Worm (Caenorhabditis elegans) whole organism, young adult: Measurements from ENCODE around the gene C27D8.1.

ENCODE experiments used
- B0336.3 ChIP-seq: fragments of 200-800 bp; sonication (Bioruptor generic); IDR thresholded peaks from 2 replicates; pipeline ENCODE4 v1.3.6; 2022; ENCODE audit warnings: missing genetic modification characterization, missing compliant biosample characterization
- F23B12.7 ChIP-seq: sonication (generic microtip); optimal IDR thresholded peaks from 2 replicates; lab custom pipeline; 2017; ENCODE audit warnings: missing genetic modification characterization, mild to moderate bottlenecking, missing compliant biosample characterization, antibody characterized with exemption, moderate library complexity; ENCODE audit not compliant: insufficient read depth
- F33H1.4 ChIP-seq: fragments of 200-800 bp; sonication (Bioruptor generic); IDR thresholded peaks from 2 replicates; pipeline ENCODE4 v1.3.6; 2022; ENCODE audit warnings: missing genetic modification reagents, missing genetic modification characterization, missing compliant biosample characterization
- F37B4.10 ChIP-seq: fragments of 200-800 bp; sonication (Bioruptor generic); IDR thresholded peaks from 2 replicates; pipeline ENCODE4 v1.3.6; 2022; ENCODE audit warnings: missing genetic modification characterization, missing compliant biosample characterization
- F49E8.2 ChIP-seq: sonication (generic microtip); optimal IDR thresholded peaks from 3 replicates; lab custom pipeline; 2017; ENCODE audit warnings: missing genetic modification characterization, mild to moderate bottlenecking, missing compliant biosample characterization, antibody characterized with exemption, moderate library complexity; ENCODE audit not compliant: insufficient read depth
- F57C9.4 ChIP-seq: sonication (generic microtip); optimal IDR thresholded peaks from 2 replicates; lab custom pipeline; 2017; ENCODE audit warnings: mild to moderate bottlenecking, missing genetic modification characterization, missing compliant biosample characterization
- Y67H2A.10 ChIP-seq: fragments of 200-800 bp; sonication (Bioruptor generic); conservative IDR thresholded peaks from 2 replicates; pipeline ENCODE4 v1.3.6; 2022; ENCODE audit warnings: missing genetic modification reagents, missing genetic modification characterization, missing compliant biosample characterization
- ama-1 ChIP-seq, 3 experiments: fragments of 150-350 bp in 1 of 3; sonication (generic microtip) in 2 of 3; optimal IDR thresholded peaks; 2 replicates each; lab custom pipeline; 2014 to 2018; ENCODE audit warnings: missing biosample characterization in 2 of 3, missing genetic modification characterization in 2 of 3, missing genetic modification reagents in 2 of 3
- attf-5 ChIP-seq: fragments of 200-800 bp; sonication (Bioruptor generic); optimal IDR thresholded peaks from 2 replicates; lab custom pipeline; 2018; ENCODE audit warnings: mild to moderate bottlenecking, missing genetic modification characterization, missing compliant biosample characterization
- cebp-1 ChIP-seq, 2 experiments: fragments of 200-800 bp in 1 of 2; sonication (Bioruptor generic) in 1 of 2; sonication (generic microtip) in 1 of 2; IDR thresholded peaks in 1 of 2; optimal IDR thresholded peaks in 1 of 2; 2 replicates each; pipeline versions ENCODE4 v1.3.6 to Lab custom; 2017 to 2022; ENCODE audit warnings: missing compliant biosample characterization in 2 of 2, missing genetic modification characterization in 2 of 2, mild to moderate bottlenecking in 1 of 2, missing genetic modification reagents in 1 of 2, moderate library complexity in 1 of 2
- ceh-27 ChIP-seq: fragments of 200-800 bp; sonication (Bioruptor generic); optimal IDR thresholded peaks from 2 replicates; lab custom pipeline; 2018; ENCODE audit warnings: mild to moderate bottlenecking, missing genetic modification characterization, moderate library complexity, missing compliant biosample characterization
- ceh-40 ChIP-seq: fragments of 200-800 bp; sonication (Bioruptor generic); IDR thresholded peaks from 2 replicates; pipeline ENCODE4 v1.3.6; 2022; ENCODE audit warnings: missing genetic modification characterization, missing compliant biosample characterization
- ceh-58 ChIP-seq: fragments of 200-800 bp; sonication (Bioruptor generic); IDR thresholded peaks from 2 replicates; pipeline ENCODE4 v1.3.6; 2022; ENCODE audit warnings: missing genetic modification characterization, missing compliant biosample characterization
- ceh-79 ChIP-seq: sonication (generic microtip); optimal IDR thresholded peaks from 2 replicates; lab custom pipeline; 2017; ENCODE audit warnings: mild to moderate bottlenecking, missing genetic modification characterization, missing compliant biosample characterization
- ceh-91 ChIP-seq: fragments of 200-800 bp; sonication (Bioruptor generic); IDR thresholded peaks from 2 replicates; pipeline ENCODE4 v1.3.6; 2022; ENCODE audit warnings: missing genetic modification reagents, missing genetic modification characterization, missing compliant biosample characterization
- chd-7 ChIP-seq: sonication (generic microtip); optimal IDR thresholded peaks from 2 replicates; lab custom pipeline; 2016; ENCODE audit warnings: mild to moderate bottlenecking, missing genetic modification characterization, moderate library complexity, missing compliant biosample characterization
- dpl-1 ChIP-seq: fragments of 150-350 bp; optimal IDR thresholded peaks from 2 replicates; lab custom pipeline; 2014; ENCODE audit warnings: missing biosample characterization, missing genetic modification reagents, missing genetic modification characterization
- efl-1 ChIP-seq: fragments of 150-350 bp; optimal IDR thresholded peaks from 2 replicates; lab custom pipeline; 2014; ENCODE audit warnings: missing biosample characterization, missing genetic modification reagents, missing genetic modification characterization
- ekl-4 ChIP-seq: fragments of 200-800 bp; sonication (Bioruptor generic); IDR thresholded peaks from 2 replicates; pipeline ENCODE4 v1.3.6; 2022; ENCODE audit warnings: missing genetic modification reagents, missing genetic modification characterization, missing compliant biosample characterization
- gei-17 ChIP-seq: fragments of 200-800 bp; sonication (Bioruptor generic); optimal IDR thresholded peaks from 2 replicates; lab custom pipeline; 2018; ENCODE audit warnings: mild to moderate bottlenecking, missing genetic modification characterization, missing compliant biosample characterization
- hmg-1.2 ChIP-seq: fragments of 200-800 bp; sonication (Bioruptor generic); IDR thresholded peaks from 2 replicates; pipeline ENCODE4 v1.3.6; 2022; ENCODE audit warnings: missing genetic modification reagents, missing genetic modification characterization, missing compliant biosample characterization
- hmg-20 ChIP-seq: fragments of 200-800 bp; sonication (Bioruptor generic); IDR thresholded peaks from 2 replicates; pipeline ENCODE4 v1.3.6; 2022; ENCODE audit warnings: missing genetic modification reagents, missing genetic modification characterization, missing compliant biosample characterization
- hrde-1 ChIP-seq: sonication (generic microtip); optimal IDR thresholded peaks from 2 replicates; lab custom pipeline; 2016; ENCODE audit warnings: missing genetic modification characterization, mild to moderate bottlenecking, missing compliant biosample characterization, moderate library complexity, missing genotype, missing genetic modification reagents, borderline replicate concordance
- lin-40 ChIP-seq: sonication (generic microtip); optimal IDR thresholded peaks from 2 replicates; lab custom pipeline; 2016; ENCODE audit warnings: missing genetic modification characterization, mild to moderate bottlenecking, missing compliant biosample characterization, missing genotype, missing genetic modification reagents
- madf-6 ChIP-seq: fragments of 200-800 bp; sonication (Bioruptor generic); IDR thresholded peaks from 2 replicates; pipeline ENCODE4 v1.3.6; 2022; ENCODE audit warnings: missing genetic modification reagents, missing genetic modification characterization, missing compliant biosample characterization
- mes-4 ChIP-seq: sonication (generic microtip); optimal IDR thresholded peaks from 2 replicates; lab custom pipeline; 2016; ENCODE audit warnings: missing genotype, missing genetic modification characterization, missing compliant biosample characterization
- nhr-80 ChIP-seq: sonication (generic microtip); optimal IDR thresholded peaks from 2 replicates; lab custom pipeline; 2016; ENCODE audit warnings: missing genetic modification characterization, missing compliant biosample characterization
- pbrm-1 ChIP-seq: fragments of 200-800 bp; sonication (Bioruptor generic); IDR thresholded peaks from 2 replicates; pipeline ENCODE4 v1.3.6; 2022; ENCODE audit warnings: missing genetic modification reagents, missing genetic modification characterization, missing compliant biosample characterization
- pha-4 ChIP-seq: fragments of 150-350 bp; sonication (generic microtip); optimal IDR thresholded peaks from 2 replicates; lab custom pipeline; 2014; ENCODE audit warnings: missing biosample characterization, missing genetic modification reagents, missing genetic modification characterization
- rcor-1 ChIP-seq: fragments of 200-800 bp; sonication (Bioruptor generic); IDR thresholded peaks from 2 replicates; pipeline ENCODE4 v1.3.6; 2022; ENCODE audit warnings: missing genetic modification reagents, missing genetic modification characterization, missing compliant biosample characterization
- somi-1 ChIP-seq: fragments of 200-800 bp; sonication (Bioruptor generic); optimal IDR thresholded peaks from 2 replicates; lab custom pipeline; 2018; ENCODE audit warnings: mild to moderate bottlenecking, missing genetic modification characterization, missing compliant biosample characterization
- sptf-2 ChIP-seq: fragments of 200-800 bp; sonication (Bioruptor generic); optimal IDR thresholded peaks from 2 replicates; lab custom pipeline; 2018; ENCODE audit warnings: mild to moderate bottlenecking, missing genetic modification characterization, missing compliant biosample characterization
- tbp1 ChIP-seq: fragments of 200-800 bp; sonication (Bioruptor generic); optimal IDR thresholded peaks from 2 replicates; lab custom pipeline; 2018; ENCODE audit warnings: mild to moderate bottlenecking, missing genetic modification characterization, missing compliant biosample characterization
- zfh-2 ChIP-seq: fragments of 200-800 bp; sonication (Bioruptor generic); conservative IDR thresholded peaks from 2 replicates; pipeline ENCODE4 v1.3.6; 2022; ENCODE audit warnings: missing genetic modification reagents, missing genetic modification characterization, missing compliant biosample characterization
- ztf-22 ChIP-seq: fragments of 200-800 bp; sonication (Bioruptor generic); optimal IDR thresholded peaks from 2 replicates; lab custom pipeline; 2018; ENCODE audit warnings: mild to moderate bottlenecking, missing genetic modification characterization, moderate library complexity, missing compliant biosample characterization
- ztf-26 ChIP-seq: sonication (generic microtip); optimal IDR thresholded peaks from 2 replicates; lab custom pipeline; 2017; ENCODE audit warnings: missing genetic modification characterization, missing compliant biosample characterization
- ztf-28 ChIP-seq: fragments of 200-800 bp; sonication (Bioruptor generic); IDR thresholded peaks from 2 replicates; pipeline ENCODE4 v1.3.6; 2022; ENCODE audit warnings: missing genetic modification reagents, missing genetic modification characterization, missing compliant biosample characterization

Gene C27D8.1

DNA sequence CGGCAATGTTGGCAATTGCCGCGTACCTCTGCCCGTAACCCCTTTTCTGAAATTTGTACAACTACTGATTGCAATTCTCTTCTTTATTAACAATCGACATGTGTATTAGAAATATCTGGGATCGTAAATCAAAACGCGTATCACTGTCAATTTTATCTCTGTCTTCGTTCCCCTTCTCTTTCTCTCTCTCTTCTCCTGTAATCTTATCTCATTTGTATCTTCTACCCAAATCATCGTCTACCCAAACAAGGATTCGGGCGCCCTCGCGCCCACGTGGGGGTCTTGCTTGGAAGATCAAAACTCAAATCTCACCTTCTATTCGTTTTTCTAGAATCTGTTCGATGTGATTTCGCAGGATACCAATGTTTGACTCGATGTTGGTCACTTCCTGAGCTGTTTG is 6.6 kb upstream of the C27D8.1 start, which contains the start of gene C27D8.2:
TSS of gene C27D8.2 (plus strand) at position 222 of the 400 bp plus-strand sequence.
- TF ChIP-seq rcor-1: no peak
- TF ChIP-seq ama-1 (optimal IDR thresholded peaks at IDR 0.05; lab: Kevin White, UChicago): no peak
- TF ChIP-seq ama-1 (GFP tag; optimal IDR thresholded peaks at IDR 0.05; lab: Kevin White, UChicago): no peak
- TF ChIP-seq ztf-26: peak; percentile 14
- no peak for TF ChIP-seq gei-17 (GFP tag; lab: Kevin White, UChicago)
- TF ChIP-seq F49E8.2: no peak
- TF ChIP-seq F37B4.10: no peak
- no peak for TF ChIP-seq tbp1 (GFP tag; lab: Kevin White, UChicago)
- no peak for TF ChIP-seq mes-4 (tag; lab: Kevin White, UChicago)
- TF ChIP-seq, all 124 proteins: peak for 1

DNA sequence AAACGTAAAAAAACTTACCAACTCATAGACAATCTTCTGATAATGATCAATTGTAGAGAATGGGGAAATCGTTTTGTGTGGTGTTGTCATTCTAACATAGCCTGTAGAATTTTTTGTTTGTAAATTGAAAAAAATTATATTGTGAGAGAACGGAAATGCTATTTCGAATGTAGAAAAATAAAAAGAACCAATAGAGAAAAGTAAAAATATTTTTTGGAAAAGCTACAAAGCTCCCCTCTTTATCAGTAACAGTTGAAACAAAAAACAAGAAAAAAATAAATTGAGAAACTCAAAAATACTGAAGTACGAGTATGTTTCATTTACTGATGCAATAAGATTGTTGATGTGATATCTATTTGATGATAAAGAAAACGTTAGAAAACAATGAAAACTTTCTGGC is 6.0 kb upstream of the C27D8.1 start, which contains the start of gene C27D8.3:
TSS of gene C27D8.3 (minus strand) at position 101 of the 400 bp plus-strand sequence.
- TF ChIP-seq F33H1.4 (GFP tag; lab: Robert Waterston, UW) (no peak), ekl-4 (GFP tag; lab: Robert Waterston, UW) (no peak), attf-5 (GFP tag; lab: Kevin White, UChicago) (no peak), zfh-2 (GFP tag; lab: Robert Waterston, UW) (no peak), ceh-40 (no peak), B0336.3 (no peak), hmg-20 (no peak), ceh-27 (GFP tag; lab: Kevin White, UChicago) (no peak), F37B4.10 (no peak), ceh-58 (GFP tag; lab: Robert Waterston, UW) (no peak), ceh-91 (no peak), pha-4 (tag; lab: Kevin White, UChicago) (no peak), F23B12.7 (tag; lab: Kevin White, UChicago) (no peak), dpl-1 (GFP tag; lab: Kevin White, UChicago) (no peak), ztf-28 (no peak), hrde-1 (no peak), Y67H2A.10 (no peak)

- TF ChIP-seq somi-1 (peak; percentile 34), chd-7 (tag; lab: Kevin White, UChicago) (no peak), hmg-1.2 (peak; percentile 82), ceh-27 (GFP tag; lab: Kevin White, UChicago) (no peak), sptf-2 (GFP tag; lab: Kevin White, UChicago) (no peak), nhr-80 (tag; lab: Kevin White, UChicago) (peak; percentile 75), cebp-1 (GFP tag; IDR thresholded peaks at IDR 0.05; lab: Robert Waterston, UW) (no peak), cebp-1 (tag; optimal IDR thresholded peaks at IDR 0.05; lab: Kevin White, UChicago) (peak; percentile 53), ztf-22 (GFP tag; lab: Kevin White, UChicago) (peak; percentile 61), lin-40 (tag; lab: Kevin White, UChicago) (peak; percentile 59), attf-5 (GFP tag; lab: Kevin White, UChicago) (peak; percentile 18), hrde-1 (no peak), pbrm-1 (no peak; the same call in 1 of the 2 replicates), ztf-26 (peak; percentile 76), ceh-79 (tag; lab: Kevin White, UChicago) (no peak)
Measured at ce11 chrIV:12715947-12716382, 1.7 kb upstream of the C27D8.1 start.

ce11 chrIV:12719664-12720063 is 2.0 kb downstream of the C27D8.1 start, which contains the start of gene idpp-7:
Gene idpp-7, plus strand, starts transcription at chrIV:12719964.
- TF ChIP-seq madf-6 (GFP tag; lab: Robert Waterston, UW) (peak; percentile 59), efl-1 (GFP tag; lab: Kevin White, UChicago) (peak; percentile 7), F57C9.4 (tag; lab: Kevin White, UChicago) (no peak)
